Worm (Caenorhabditis elegans) whole organism, L1 larva: ENCODE results near the gene cut-2.

Source experiments
- aha-1 ChIP-seq: fragments of 150-350 bp; optimal IDR thresholded peaks from 2 replicates; lab custom pipeline; 2014; ENCODE audit warnings: missing biosample characterization, missing genetic modification characterization
- alr-1 ChIP-seq: fragments of 200-800 bp; sonication (Bioruptor generic); optimal IDR thresholded peaks from 2 replicates; lab custom pipeline; 2018; ENCODE audit warnings: borderline replicate concordance, mild to moderate bottlenecking, missing genetic modification characterization, missing compliant biosample characterization
- ama-1 ChIP-seq: fragments of 150-350 bp; optimal IDR thresholded peaks from 2 replicates; lab custom pipeline; 2014
- blmp-1 ChIP-seq: fragments of 150-350 bp; optimal IDR thresholded peaks from 2 replicates; lab custom pipeline; 2014; ENCODE audit warnings: missing biosample characterization, missing genetic modification characterization
- ceh-63 ChIP-seq: fragments of 200-800 bp; sonication (Bioruptor generic); optimal IDR thresholded peaks from 2 replicates; lab custom pipeline; 2018; ENCODE audit warnings: mild to moderate bottlenecking, missing genetic modification characterization, missing compliant biosample characterization
- ceh-82 ChIP-seq, 3 experiments: fragments of 150-350 bp in 1 of 3; sonication (generic microtip) in 2 of 3; optimal IDR thresholded peaks; 2 replicates each; lab custom pipeline; 2014 to 2017; ENCODE audit warnings: missing biosample characterization in 3 of 3, missing genetic modification characterization in 3 of 3
- ceh-90 ChIP-seq: sonication (generic microtip); optimal IDR thresholded peaks from 2 replicates; lab custom pipeline; 2016; ENCODE audit warnings: missing genetic modification characterization, missing compliant biosample characterization
- dpl-1 ChIP-seq, 3 experiments: fragments of 150-350 bp in 2 of 3; sonication (generic microtip) in 1 of 3; optimal IDR thresholded peaks; 2 replicates each; lab custom pipeline; 2014 to 2017; ENCODE audit warnings: missing biosample characterization in 3 of 3, missing genetic modification characterization in 3 of 3, missing genetic modification reagents in 3 of 3
- efl-1 ChIP-seq, 4 experiments: fragments of 150-350 bp; optimal IDR thresholded peaks in 3 of 4; peaks in 1 of 4; 1 replicate in 1 of 4; 2 replicates in 3 of 4; lab custom pipeline; 2014; ENCODE audit warnings: missing biosample characterization in 2 of 4, missing genetic modification characterization in 2 of 4, missing genetic modification reagents in 2 of 4
- egl-27 ChIP-seq, 2 experiments: fragments of 150-350 bp in 1 of 2; sonication (generic microtip); optimal IDR thresholded peaks; 3 replicates each; lab custom pipeline; 2017 to 2018; ENCODE audit warnings: missing biosample characterization in 2 of 2, missing genetic modification characterization in 2 of 2, missing genetic modification reagents in 2 of 2
- elt-3 ChIP-seq, 6 experiments: fragments of 150-350 bp in 1 of 6; sonication (generic microtip); optimal IDR thresholded peaks; 2 replicates each; lab custom pipeline; 2017 to 2018; ENCODE audit warnings: missing biosample characterization in 6 of 6, missing genetic modification characterization in 6 of 6, inconsistent platforms in 1 of 6
- fkh-4 ChIP-seq: sonication (generic microtip); optimal IDR thresholded peaks from 2 replicates; lab custom pipeline; 2016; ENCODE audit warnings: missing compliant biosample characterization, missing genetic modification characterization, borderline replicate concordance
- fkh-8 ChIP-seq: sonication (generic microtip); optimal IDR thresholded peaks from 2 replicates; lab custom pipeline; 2016; ENCODE audit warnings: mild to moderate bottlenecking, missing genetic modification characterization, missing compliant biosample characterization
- fos-1 ChIP-seq: fragments of 150-350 bp; optimal IDR thresholded peaks from 2 replicates; lab custom pipeline; 2014; ENCODE audit warnings: missing biosample characterization, missing genetic modification characterization
- grh-1 ChIP-seq: fragments of 200-800 bp; sonication (Bioruptor generic); IDR thresholded peaks from 2 replicates; pipeline ENCODE4 v1.3.6; 2022; ENCODE audit warnings: missing genetic modification reagents, missing genetic modification characterization, missing compliant biosample characterization
- hlh-17 ChIP-seq: fragments of 200-800 bp; sonication (Bioruptor generic); optimal IDR thresholded peaks from 2 replicates; lab custom pipeline; 2018; ENCODE audit warnings: missing genetic modification characterization, mild to moderate bottlenecking, missing compliant biosample characterization, moderate library complexity, borderline replicate concordance
- hlh-4 ChIP-seq: sonication (generic microtip); optimal IDR thresholded peaks from 2 replicates; lab custom pipeline; 2016; ENCODE audit warnings: mild to moderate bottlenecking, missing genetic modification characterization, missing compliant biosample characterization
- isw-1 ChIP-seq: fragments of 200-800 bp; sonication (Bioruptor generic); IDR thresholded peaks from 2 replicates; pipeline ENCODE4 v1.3.6; 2022; ENCODE audit warnings: missing genetic modification characterization, missing compliant biosample characterization
- jun-1 ChIP-seq: fragments of 150-350 bp; optimal IDR thresholded peaks from 2 replicates; lab custom pipeline; 2014; ENCODE audit warnings: missing biosample characterization, missing genetic modification reagents, missing genetic modification characterization
- lin-35 ChIP-seq, 2 experiments: fragments of 150-350 bp; optimal IDR thresholded peaks; 2 replicates each; lab custom pipeline; 2014; ENCODE audit warnings: missing biosample characterization in 2 of 2, missing genetic modification characterization in 2 of 2, missing genetic modification reagents in 2 of 2
- mab-9 ChIP-seq: fragments of 200-800 bp; sonication (Bioruptor generic); IDR thresholded peaks from 2 replicates; pipeline ENCODE4 v1.3.6; 2022; ENCODE audit warnings: missing genetic modification reagents, missing genetic modification characterization, missing compliant biosample characterization
- mef-2 ChIP-seq: fragments of 150-350 bp; optimal IDR thresholded peaks from 2 replicates; lab custom pipeline; 2014; ENCODE audit warnings: missing biosample characterization, missing genetic modification characterization
- nhr-19 ChIP-seq: fragments of 200-800 bp; sonication (Bioruptor generic); conservative IDR thresholded peaks from 2 replicates; pipeline ENCODE4 v1.3.6; 2022; ENCODE audit warnings: missing genetic modification characterization, missing compliant biosample characterization
- nhr-28 ChIP-seq: fragments of 150-350 bp; optimal IDR thresholded peaks from 2 replicates; lab custom pipeline; 2014; ENCODE audit warnings: missing biosample characterization, missing genetic modification characterization
- nhr-77 ChIP-seq: fragments of 150-350 bp; optimal IDR thresholded peaks from 2 replicates; lab custom pipeline; 2014; ENCODE audit warnings: missing biosample characterization, missing genetic modification characterization
- nhr-84 ChIP-seq: sonication (generic microtip); optimal IDR thresholded peaks from 2 replicates; lab custom pipeline; 2017; ENCODE audit warnings: missing biosample characterization, missing genetic modification characterization
- nhr-85 ChIP-seq: sonication (generic microtip); peaks from one replicate; lab custom pipeline; 2016; ENCODE audit warnings: missing genetic modification characterization, inconsistent platforms, missing compliant biosample characterization
- nhr-90 ChIP-seq: sonication (generic microtip); optimal IDR thresholded peaks from 2 replicates; lab custom pipeline; 2016; ENCODE audit warnings: mild to moderate bottlenecking, missing genetic modification characterization, missing compliant biosample characterization; ENCODE audit not compliant: poor library complexity
- swsn-7 ChIP-seq: sonication (generic microtip); optimal IDR thresholded peaks from 2 replicates; lab custom pipeline; 2016; ENCODE audit warnings: missing genetic modification characterization, missing compliant biosample characterization
- unc-30 ChIP-seq: sonication (generic microtip); optimal IDR thresholded peaks from 2 replicates; lab custom pipeline; 2017; ENCODE audit warnings: missing biosample characterization, missing genetic modification characterization
- unc-98 ChIP-seq: fragments of 200-800 bp; sonication (Bioruptor generic); IDR thresholded peaks from 2 replicates; pipeline ENCODE4 v1.3.6; 2022; ENCODE audit warnings: missing genetic modification characterization, missing compliant biosample characterization
- vab-15 ChIP-seq: sonication (generic microtip); optimal IDR thresholded peaks from 2 replicates; lab custom pipeline; 2017; ENCODE audit warnings: missing genotype, mild to moderate bottlenecking, missing genetic modification characterization, missing compliant biosample characterization
- xbp-1 ChIP-seq: sonication (generic microtip); optimal IDR thresholded peaks from 2 replicates; lab custom pipeline; 2016; ENCODE audit warnings: missing genetic modification characterization, missing compliant biosample characterization
- ztf-11 ChIP-seq, 2 experiments: sonication (generic microtip); optimal IDR thresholded peaks; 2 replicates each; lab custom pipeline; 2016 to 2017; ENCODE audit warnings: missing genetic modification characterization in 2 of 2, missing biosample characterization in 1 of 2, missing compliant biosample characterization in 1 of 2

cut-2 gene

ce11 chrV:13426764-13427163 is 12.0 kb downstream of the cut-2 start, which contains the start of gene srd-18:
srd-18 (minus strand) TSS chrV:13426864.
- TF ChIP-seq swsn-7, result no peak
- TF ChIP-seq grh-1 (GFP tag; lab: Robert Waterston, UW), result no peak
- no peak for TF ChIP-seq mef-2 (tag; lab: Kevin White, UChicago)
- TF ChIP-seq elt-3 (tag; optimal IDR thresholded peaks at IDR 0.05; lab: Kevin White, UChicago), result no peak
- TF ChIP-seq egl-27 (tag; optimal IDR thresholded peaks at IDR 0.05; lab: Kevin White, UChicago), result no peak
- no peak for TF ChIP-seq isw-1 (GFP tag; lab: Robert Waterston, UW)
- no peak for TF ChIP-seq aha-1 (tag; lab: Kevin White, UChicago)
- TF ChIP-seq unc-98, result no peak
- no peak for TF ChIP-seq jun-1 (tag; lab: Kevin White, UChicago)
- no peak for TF ChIP-seq hlh-17 (GFP tag; lab: Kevin White, UChicago)
- no peak for TF ChIP-seq ztf-11 (tag; optimal IDR thresholded peaks at IDR 0.05; lab: Kevin White, UChicago)
- no peak for TF ChIP-seq ama-1 (lab: Kevin White, UChicago)
- no peak for TF ChIP-seq nhr-90
- TF ChIP-seq fkh-4 (tag; lab: Kevin White, UChicago), result no peak
- TF ChIP-seq fkh-8 (tag; lab: Kevin White, UChicago), result no peak
- TF ChIP-seq nhr-28, result no peak

- TF ChIP-seq unc-30, result no peak
- TF ChIP-seq hlh-4 (tag; lab: Kevin White, UChicago), result peak; percentile 52
Observed at ce11 chrV:13427378-13427777, 12.6 kb downstream of the cut-2 start.

- no peak for TF ChIP-seq efl-1 (optimal IDR thresholded peaks at IDR 0.05; lab: Kevin White, UChicago)
- no peak for TF ChIP-seq efl-1 (GFP tag; optimal IDR thresholded peaks at IDR 0.05 in 1 of 2; lab: Kevin White, UChicago)
Observed at ce11 chrV:13428660-13429059, 13.9 kb downstream of the cut-2 start, which contains the start of gene srd-19. srd-19 (minus strand) TSS chrV:13428760.

- no peak for TF ChIP-seq nhr-77
- no peak for TF ChIP-seq grh-1 (GFP tag; lab: Robert Waterston, UW)
- no peak for TF ChIP-seq vab-15 (tag; lab: Kevin White, UChicago)
Observed at ce11 chrV:13432364-13432763, 17.6 kb downstream of the cut-2 start, which contains the start of gene srd-17. srd-17 (minus strand) TSS chrV:13432714.

- TF ChIP-seq dpl-1 (GFP tag; optimal IDR thresholded peaks at IDR 0.05; lab: Kevin White, UChicago) (peak; percentile 62 to 86 (median 81)), fos-1 (tag; lab: Kevin White, UChicago) (no peak), nhr-84 (tag; lab: Kevin White, UChicago) (no peak), alr-1 (tag; lab: Kevin White, UChicago) (no peak), unc-98 (no peak), fkh-4 (tag; lab: Kevin White, UChicago) (no peak), lin-35 (GFP tag; optimal IDR thresholded peaks at IDR 0.05; lab: Kevin White, UChicago) (peak; percentile 51 to 87), unc-30 (no peak), blmp-1 (tag; lab: Kevin White, UChicago) (peak; percentile 4), nhr-19 (GFP tag; lab: Robert Waterston, UW) (no peak), efl-1 (optimal IDR thresholded peaks at IDR 0.05; lab: Kevin White, UChicago) (peak in 1 of 2 experiments; percentile 78), efl-1 (GFP tag; optimal IDR thresholded peaks at IDR 0.05 in 1 of 2; lab: Kevin White, UChicago) (peak; percentile 83 to 98)
Observed at ce11 chrV:13437473-13438074, 22.8 kb downstream of the cut-2 start, which contains the start of gene mes-4. mes-4 (minus strand) TSS chrV:13437545.

- no peak for TF ChIP-seq ceh-90 (tag; lab: Kevin White, UChicago)
- TF ChIP-seq nhr-85 (tag; lab: Kevin White, UChicago), result no peak
- TF ChIP-seq xbp-1 (tag; lab: Kevin White, UChicago), result no peak
- TF ChIP-seq mab-9 (GFP tag; lab: Robert Waterston, UW), result no peak
- TF ChIP-seq ceh-82 (tag; optimal IDR thresholded peaks at IDR 0.05; lab: Kevin White, UChicago), result no peak
- no peak for TF ChIP-seq ceh-63 (GFP tag; lab: Kevin White, UChicago)
- TF ChIP-seq fos-1 (tag; lab: Kevin White, UChicago), result no peak
Observed at ce11 chrV:13441661-13442060, 26.9 kb downstream of the cut-2 start, which contains the start of gene col-162. col-162 (plus strand) TSS chrV:13441961.
